Fruit fly (Drosophila melanogaster) S2 (cell line): ENCODE results near the gene CG42529.

Experiments
- CG8478 ChIP-seq: fragments of >200 bp; optimal IDR thresholded peaks from 2 replicates; lab custom pipeline; 2018
- CTCF ChIP-seq, 2 experiments: fragments of >200 bp; optimal IDR thresholded peaks; 2 replicates each; lab custom pipeline; 2018

dm6 chr3L:19777279-19777960 is 48.6 kb downstream of the CG42529 start:
- TF ChIP-seq CG8478 (lab: Kevin White, UChicago) (no peak), CTCF (optimal IDR thresholded peaks at IDR 0.05; lab: Kevin White, UChicago) (no peak)
